Fruit fly (Drosophila melanogaster) ovary, adult (tissue): Measurements from ENCODE around the gene ftz-f1.

ENCODE experiments used
- CG17801 ChIP-seq: fragments of 200-800 bp; optimal IDR thresholded peaks from 2 replicates; lab custom pipeline; 2019; ENCODE audit warnings: missing biosample characterization, mild to moderate bottlenecking, missing genetic modification characterization, moderate library complexity; ENCODE audit not compliant: partially characterized antibody

ftz-f1 gene

dm6 chr3L:18800100-18800841, 838 bp downstream of the ftz-f1 start:
- TF ChIP-seq CG17801: no peak

- no peak for TF ChIP-seq CG17801
These were observed 1.5 kb downstream of the ftz-f1 start for dm6 chr3L:18799508-18800062.

- no peak for TF ChIP-seq CG17801
These were observed 4.7 kb downstream of the ftz-f1 start for dm6 chr3L:18796376-18796775.

dm6 chr3L:18795056-18795841, 5.9 kb downstream of the ftz-f1 start:
- no peak for TF ChIP-seq CG17801

- no peak for TF ChIP-seq CG17801
These were observed 8.3 kb downstream of the ftz-f1 start for dm6 chr3L:18792834-18793233.

dm6 chr3L:18792009-18792339, 9.1 kb downstream of the ftz-f1 start:
- TF ChIP-seq CG17801: no peak

- TF ChIP-seq CG17801: no peak
These were observed 9.7 kb downstream of the ftz-f1 start for dm6 chr3L:18791232-18792008.

- TF ChIP-seq CG17801: peak; percentile 84
These were observed 10.4 kb downstream of the ftz-f1 start for dm6 chr3L:18790630-18791167.

- no peak for TF ChIP-seq CG17801
These were observed 11.7 kb downstream of the ftz-f1 start for dm6 chr3L:18789203-18790018.

dm6 chr3L:18787882-18788281, 13.2 kb downstream of the ftz-f1 start:
- no peak for TF ChIP-seq CG17801

- no peak for TF ChIP-seq CG17801
These were observed 14.5 kb downstream of the ftz-f1 start for dm6 chr3L:18786427-18787104.

- TF ChIP-seq CG17801: no peak
These were observed 15.1 kb downstream of the ftz-f1 start for dm6 chr3L:18786066-18786426.

- TF ChIP-seq CG17801: peak; percentile 50
These were observed 16.5 kb downstream of the ftz-f1 start for dm6 chr3L:18784562-18784961.

- peak; percentile 98 for TF ChIP-seq CG17801
These were observed 17.6 kb downstream of the ftz-f1 start for dm6 chr3L:18783544-18783943.

dm6 chr3L:18782653-18783052, 18.5 kb downstream of the ftz-f1 start:
- TF ChIP-seq CG17801: no peak
